Worm (Caenorhabditis elegans): ENCODE results near the gene F49E12.12.

DNA sequence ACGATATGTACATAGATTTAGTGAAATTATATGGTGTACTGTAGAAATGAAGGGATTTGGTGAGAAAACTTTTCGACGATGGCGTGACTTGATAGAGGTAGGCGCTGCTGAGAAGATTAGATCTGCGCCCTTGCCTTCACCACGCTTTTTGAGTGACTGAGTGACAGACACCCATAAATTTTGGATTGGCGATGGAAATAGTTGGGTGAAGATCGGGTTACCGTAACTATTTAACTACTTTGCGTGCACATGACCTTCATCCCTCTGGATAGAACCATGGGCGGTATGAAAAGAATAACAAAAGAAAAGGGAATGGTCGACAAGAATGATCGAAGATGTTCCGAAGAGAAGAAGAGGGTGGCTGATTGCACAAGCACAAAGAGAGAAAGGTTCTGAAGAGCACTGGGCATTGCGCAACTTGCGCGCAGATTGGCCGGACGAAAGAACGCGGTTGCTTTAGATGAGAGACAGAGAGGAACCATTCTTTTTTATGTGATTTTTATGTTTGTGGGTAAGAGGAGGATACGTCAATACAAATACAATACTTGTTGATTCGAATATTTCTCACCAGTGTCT, 34.3 kb downstream of the F49E12.12 start:
- TF ChIP-seq flh-1 (GFP tag; optimal IDR thresholded peaks at IDR 0.05): no peak
- TF ChIP-seq nhr-28 (tag; optimal IDR thresholded peaks at IDR 0.05): no peak
- no peak for TF ChIP-seq unc-62 (GFP tag; optimal IDR thresholded peaks at IDR 0.05)
- no peak for TF ChIP-seq unc-39 (tag; optimal IDR thresholded peaks at IDR 0.05)
- TF ChIP-seq nhr-237 (tag; optimal IDR thresholded peaks at IDR 0.05): no peak
